Fruit fly (Drosophila melanogaster) whole organism, embryonic: ENCODE data around the gene jus.
A peak's percentile ranks its signal among the peaks of the same experiment; 100 is the strongest.

Experiments used
- CG31388 ChIP-seq: fragments of 200-800 bp; sonication (Bioruptor generic); optimal IDR thresholded peaks from 2 replicates; lab custom pipeline; 2016; ENCODE audit warnings: missing biosample characterization, missing genetic modification characterization
- ERR ChIP-seq: fragments of 200-800 bp; sonication (Bioruptor generic); optimal IDR thresholded peaks from 2 replicates; lab custom pipeline; 2016; ENCODE audit warnings: missing biosample characterization, missing genetic modification characterization
- HLH4C ChIP-seq: fragments of 200-800 bp; sonication (Bioruptor generic); IDR thresholded peaks from 3 replicates; pipeline ENCODE4 v1.3.6; 2022; ENCODE audit warnings: missing biosample characterization, missing genetic modification characterization; ENCODE audit not compliant: partially characterized antibody
- ranshi ChIP-seq: fragments of 200-800 bp; sonication (Bioruptor generic); IDR thresholded peaks from 2 replicates; pipeline ENCODE4 v1.3.6; 2022; ENCODE audit warnings: missing biosample characterization, missing genetic modification characterization

dm6 chr3R:29228745-29229448 is 34.1 kb upstream of the jus start, which contains the start of gene Usp1:
- TF ChIP-seq CG31388 = no peak
- TF ChIP-seq ranshi (GFP tag; lab: Robert Waterston, UW) = no peak
- no peak for TF ChIP-seq ERR
- peak; percentile 99 for TF ChIP-seq HLH4C (GFP tag; lab: Robert Waterston, UW)
